Worm (Caenorhabditis elegans) whole organism, late embryonic: ENCODE data around the gene bus-19.

Experiments used
- C08G9.2 ChIP-seq: sonication (generic microtip); optimal IDR thresholded peaks from 2 replicates; lab custom pipeline; 2016; ENCODE audit warnings: mild to moderate bottlenecking, missing genetic modification characterization, moderate library complexity, missing compliant biosample characterization
- C38D4.7 ChIP-seq: fragments of 200-800 bp; sonication (Bioruptor generic); optimal IDR thresholded peaks from 2 replicates; lab custom pipeline; 2018; ENCODE audit warnings: mild to moderate bottlenecking, missing genetic modification characterization, moderate library complexity, missing compliant biosample characterization
- ceh-18 ChIP-seq: sonication (generic microtip); optimal IDR thresholded peaks from 2 replicates; lab custom pipeline; 2016; ENCODE audit warnings: missing genetic modification characterization, missing compliant biosample characterization
- ceh-19 ChIP-seq: fragments of 200-800 bp; sonication (Bioruptor generic); optimal IDR thresholded peaks from 2 replicates; lab custom pipeline; 2018; ENCODE audit warnings: mild to moderate bottlenecking, missing genetic modification characterization, missing compliant biosample characterization
- ceh-2 ChIP-seq: sonication (generic microtip); optimal IDR thresholded peaks from 2 replicates; lab custom pipeline; 2016; ENCODE audit warnings: missing genotype, missing genetic modification characterization, missing compliant biosample characterization
- ceh-22 ChIP-seq: sonication (generic microtip); optimal IDR thresholded peaks from 2 replicates; lab custom pipeline; 2017; ENCODE audit warnings: missing biosample characterization, missing genetic modification characterization
- ceh-31 ChIP-seq: sonication (generic microtip); optimal IDR thresholded peaks from 2 replicates; lab custom pipeline; 2016; ENCODE audit warnings: missing genetic modification characterization, missing compliant biosample characterization
- ceh-34 ChIP-seq: sonication (generic microtip); optimal IDR thresholded peaks from 2 replicates; lab custom pipeline; 2016; ENCODE audit warnings: mild to moderate bottlenecking, missing genetic modification characterization, missing compliant biosample characterization
- ceh-45 ChIP-seq: fragments of 200-800 bp; sonication (Bioruptor generic); IDR thresholded peaks from 2 replicates; pipeline ENCODE4 v1.3.6; 2022; ENCODE audit warnings: missing genetic modification reagents, missing genetic modification characterization, missing compliant biosample characterization
- ceh-9 ChIP-seq: sonication (generic microtip); optimal IDR thresholded peaks from 2 replicates; lab custom pipeline; 2016; ENCODE audit warnings: mild to moderate bottlenecking, missing genetic modification characterization, inconsistent platforms, missing compliant biosample characterization
- dmd-4 ChIP-seq: sonication (generic microtip); optimal IDR thresholded peaks from 2 replicates; lab custom pipeline; 2016; ENCODE audit warnings: borderline replicate concordance, missing genetic modification characterization, missing compliant biosample characterization
- dve-1 ChIP-seq: sonication (generic microtip); optimal IDR thresholded peaks from 2 replicates; lab custom pipeline; 2017; ENCODE audit warnings: antibody characterized with exemption, mild to moderate bottlenecking, missing genetic modification characterization, missing compliant biosample characterization
- fkh-10 ChIP-seq: fragments of 150-350 bp; optimal IDR thresholded peaks from 2 replicates; lab custom pipeline; 2014; ENCODE audit warnings: missing biosample characterization, missing genetic modification reagents, missing genetic modification characterization
- fkh-6 ChIP-seq: sonication (generic microtip); optimal IDR thresholded peaks from 2 replicates; lab custom pipeline; 2016; ENCODE audit warnings: missing genetic modification characterization, missing compliant biosample characterization
- hlh-13 ChIP-seq: fragments of 200-800 bp; sonication (Bioruptor generic); optimal IDR thresholded peaks from 2 replicates; lab custom pipeline; 2018; ENCODE audit warnings: mild to moderate bottlenecking, missing genetic modification characterization, missing compliant biosample characterization
- hlh-15 ChIP-seq: sonication (generic microtip); optimal IDR thresholded peaks from 2 replicates; lab custom pipeline; 2016; ENCODE audit warnings: missing genetic modification characterization, missing compliant biosample characterization
- hlh-30 ChIP-seq: sonication (generic microtip); optimal IDR thresholded peaks from 2 replicates; lab custom pipeline; 2017; ENCODE audit warnings: antibody characterized with exemption, missing genetic modification characterization, missing compliant biosample characterization; ENCODE audit not compliant: insufficient read depth
- hlh-6 ChIP-seq: sonication (generic microtip); optimal IDR thresholded peaks from 2 replicates; lab custom pipeline; 2016; ENCODE audit warnings: missing genotype, missing genetic modification characterization, missing compliant biosample characterization
- hlh-8 ChIP-seq: sonication (generic microtip); optimal IDR thresholded peaks from 2 replicates; lab custom pipeline; 2016; ENCODE audit warnings: missing genotype, missing genetic modification characterization, missing compliant biosample characterization
- nfya-1 ChIP-seq: sonication (generic microtip); optimal IDR thresholded peaks from 2 replicates; lab custom pipeline; 2017; ENCODE audit warnings: missing genetic modification characterization, mild to moderate bottlenecking, missing compliant biosample characterization, antibody characterized with exemption, moderate library complexity
- nhr-232 ChIP-seq: sonication (generic microtip); optimal IDR thresholded peaks from 2 replicates; lab custom pipeline; 2016; ENCODE audit warnings: missing genetic modification characterization, missing compliant biosample characterization
- npax-4 ChIP-seq: sonication (generic microtip); optimal IDR thresholded peaks from 2 replicates; lab custom pipeline; 2016; ENCODE audit warnings: missing genetic modification characterization, missing compliant biosample characterization
- pag-3 ChIP-seq: sonication (generic microtip); optimal IDR thresholded peaks from 2 replicates; lab custom pipeline; 2016; ENCODE audit warnings: missing compliant biosample characterization, missing genetic modification characterization, borderline replicate concordance
- pha-2 ChIP-seq: sonication (generic microtip); optimal IDR thresholded peaks from 2 replicates; lab custom pipeline; 2017; ENCODE audit warnings: mild to moderate bottlenecking, missing genetic modification characterization, missing compliant biosample characterization
- pqm-1 ChIP-seq: sonication (generic microtip); optimal IDR thresholded peaks from 2 replicates; lab custom pipeline; 2016; ENCODE audit warnings: missing genetic modification characterization, missing compliant biosample characterization
- pros-1 ChIP-seq: fragments of 150-350 bp; optimal IDR thresholded peaks from 2 replicates; lab custom pipeline; 2014; ENCODE audit warnings: missing biosample characterization, missing genetic modification reagents, missing genetic modification characterization
- ref-2 ChIP-seq: sonication (generic microtip); optimal IDR thresholded peaks from 2 replicates; lab custom pipeline; 2016; ENCODE audit warnings: missing genetic modification characterization, missing compliant biosample characterization
- rnt-1 ChIP-seq: sonication (generic microtip); optimal IDR thresholded peaks from 2 replicates; lab custom pipeline; 2016; ENCODE audit warnings: missing genetic modification characterization, missing compliant biosample characterization
- sdc-2 ChIP-seq: sonication (generic microtip); optimal IDR thresholded peaks from 2 replicates; lab custom pipeline; 2016; ENCODE audit warnings: missing genotype, missing genetic modification characterization, missing compliant biosample characterization
- sox-4 ChIP-seq: sonication (generic microtip); optimal IDR thresholded peaks from 2 replicates; lab custom pipeline; 2017; ENCODE audit warnings: mild to moderate bottlenecking, missing genetic modification characterization, inconsistent platforms, missing compliant biosample characterization
- syd-9 ChIP-seq: sonication (generic microtip); optimal IDR thresholded peaks from 2 replicates; lab custom pipeline; 2016; ENCODE audit warnings: mild to moderate bottlenecking, missing genetic modification characterization, moderate library complexity, missing compliant biosample characterization
- ttx-3 ChIP-seq: sonication (generic microtip); optimal IDR thresholded peaks from 2 replicates; lab custom pipeline; 2016; ENCODE audit warnings: missing genetic modification reagents, missing genetic modification characterization, missing compliant biosample characterization
- unc-3 ChIP-seq, 2 experiments: fragments of 200-800 bp in 1 of 2; sonication (Bioruptor generic) in 1 of 2; sonication (generic microtip) in 1 of 2; conservative IDR thresholded peaks in 1 of 2; optimal IDR thresholded peaks in 1 of 2; 2 replicates each; pipeline versions ENCODE4 v1.3.6 to Lab custom; 2016 to 2022; ENCODE audit warnings: missing compliant biosample characterization in 2 of 2, missing genetic modification characterization in 2 of 2, missing genetic modification reagents in 1 of 2
- unc-42 ChIP-seq: sonication (generic microtip); optimal IDR thresholded peaks from 2 replicates; lab custom pipeline; 2016; ENCODE audit warnings: missing genotype, missing genetic modification characterization, missing compliant biosample characterization
- unc-55 ChIP-seq: sonication (generic microtip); optimal IDR thresholded peaks from 2 replicates; lab custom pipeline; 2017; ENCODE audit warnings: missing biosample characterization, missing genetic modification reagents, missing genetic modification characterization

Gene bus-19

ce11 chrV:12898583-12899232 lies 26.9 kb downstream of the bus-19 start:
- TF ChIP-seq pros-1 (no peak), ceh-34 (peak; percentile 47), ceh-22 (tag; lab: Kevin White, UChicago) (no peak), ceh-19 (GFP tag; lab: Kevin White, UChicago) (peak; percentile 40), ceh-2 (tag; lab: Kevin White, UChicago) (no peak)

- peak; percentile 95 for TF ChIP-seq unc-42 (tag; lab: Kevin White, UChicago)
- TF ChIP-seq C38D4.7 (GFP tag; lab: Kevin White, UChicago), result no peak
- TF ChIP-seq, all 69 proteins: peak for 1
These were observed 29.4 kb downstream of the bus-19 start for ce11 chrV:12901301-12901700.

ce11 chrV:12904054-12904453 lies 32.2 kb downstream of the bus-19 start, which contains the start of gene ttr-27:
Gene ttr-27, minus strand, starts transcription at chrV:12904098.
- no peak for TF ChIP-seq hlh-30
- TF ChIP-seq sox-4, result no peak
- no peak for TF ChIP-seq unc-55 (GFP tag; lab: Kevin White, UChicago)
- TF ChIP-seq hlh-8 (tag; lab: Kevin White, UChicago), result no peak
- no peak for TF ChIP-seq fkh-6
- TF ChIP-seq sdc-2, result no peak
- no peak for TF ChIP-seq pqm-1 (tag; lab: Kevin White, UChicago)
- no peak for TF ChIP-seq ttx-3
- TF ChIP-seq ceh-31 (tag; lab: Kevin White, UChicago), result no peak
- no peak for TF ChIP-seq ceh-9
- no peak for TF ChIP-seq dve-1
- no peak for TF ChIP-seq syd-9
- TF ChIP-seq hlh-6 (tag; lab: Kevin White, UChicago), result no peak
- TF ChIP-seq ref-2 (tag; lab: Kevin White, UChicago), result no peak

ce11 chrV:12905074-12905473 lies 33.2 kb downstream of the bus-19 start, which contains the start of gene ttr-28:
Gene ttr-28, minus strand, starts transcription at chrV:12905174.
- no peak for TF ChIP-seq dmd-4 (tag; lab: Kevin White, UChicago)
- no peak for TF ChIP-seq ceh-45 (GFP tag; lab: Robert Waterston, UW)
- TF ChIP-seq sdc-2, result no peak
- no peak for TF ChIP-seq pag-3 (tag; lab: Kevin White, UChicago)
- no peak for TF ChIP-seq nhr-232 (tag; lab: Kevin White, UChicago)
- TF ChIP-seq pha-2 (tag; lab: Kevin White, UChicago), result no peak
- TF ChIP-seq hlh-8 (tag; lab: Kevin White, UChicago), result no peak
- TF ChIP-seq rnt-1 (tag; lab: Kevin White, UChicago), result no peak
- no peak for TF ChIP-seq npax-4 (tag; lab: Kevin White, UChicago)
- TF ChIP-seq ceh-18 (tag; lab: Kevin White, UChicago), result no peak
- no peak for TF ChIP-seq sox-4
- no peak for TF ChIP-seq nfya-1 (tag; lab: Kevin White, UChicago)
- no peak for TF ChIP-seq C08G9.2 (tag; lab: Kevin White, UChicago)
- TF ChIP-seq, all 69 proteins: peak for 0

- no peak for TF ChIP-seq C08G9.2 (tag; lab: Kevin White, UChicago)
- TF ChIP-seq fkh-10 (GFP tag; lab: Kevin White, UChicago), result no peak
- no peak for TF ChIP-seq hlh-13 (GFP tag; lab: Kevin White, UChicago)
- no peak for TF ChIP-seq unc-3 (GFP tag; conservative IDR thresholded peaks at IDR 0.05; lab: Robert Waterston, UW)
- TF ChIP-seq unc-3 (tag; optimal IDR thresholded peaks at IDR 0.05; lab: Kevin White, UChicago), result no peak
- TF ChIP-seq ceh-18 (tag; lab: Kevin White, UChicago), result no peak
- no peak for TF ChIP-seq hlh-15 (tag; lab: Kevin White, UChicago)
These were observed 34.9 kb downstream of the bus-19 start, which contains the start of gene ttr-29 for ce11 chrV:12906732-12907131. Gene ttr-29, minus strand, starts transcription at chrV:12906832.
